Worm (Caenorhabditis elegans) whole organism, L1 larva: ENCODE measurements around the gene ung-1.

ENCODE experiments used
- aly-2 ChIP-seq: fragments of 150-350 bp; optimal IDR thresholded peaks from 2 replicates; lab custom pipeline; 2014; ENCODE audit warnings: missing biosample characterization, missing genetic modification characterization
- efl-3 ChIP-seq: fragments of 200-800 bp; sonication (Bioruptor generic); optimal IDR thresholded peaks from 2 replicates; lab custom pipeline; 2018; ENCODE audit warnings: mild to moderate bottlenecking, missing genetic modification characterization, missing compliant biosample characterization
- fos-1 ChIP-seq: fragments of 150-350 bp; optimal IDR thresholded peaks from 2 replicates; lab custom pipeline; 2014; ENCODE audit warnings: missing biosample characterization, missing genetic modification characterization
- isw-1 ChIP-seq: fragments of 200-800 bp; sonication (Bioruptor generic); IDR thresholded peaks from 2 replicates; pipeline ENCODE4 v1.3.6; 2022; ENCODE audit warnings: missing genetic modification characterization, missing compliant biosample characterization
- nhr-12 ChIP-seq: sonication (generic microtip); optimal IDR thresholded peaks from 2 replicates; lab custom pipeline; 2017; ENCODE audit warnings: missing biosample characterization, missing genetic modification characterization
- nhr-28 ChIP-seq: fragments of 150-350 bp; optimal IDR thresholded peaks from 2 replicates; lab custom pipeline; 2014; ENCODE audit warnings: missing biosample characterization, missing genetic modification characterization
- nhr-77 ChIP-seq: fragments of 150-350 bp; optimal IDR thresholded peaks from 2 replicates; lab custom pipeline; 2014; ENCODE audit warnings: missing biosample characterization, missing genetic modification characterization
- pag-3 ChIP-seq: sonication (generic microtip); optimal IDR thresholded peaks from 2 replicates; lab custom pipeline; 2017; ENCODE audit warnings: missing genetic modification characterization, mild to moderate bottlenecking, missing compliant biosample characterization, antibody characterized with exemption, borderline replicate concordance; ENCODE audit not compliant: insufficient read depth
- pax-3 ChIP-seq: fragments of 200-800 bp; sonication (Bioruptor generic); optimal IDR thresholded peaks from 2 replicates; lab custom pipeline; 2018; ENCODE audit warnings: mild to moderate bottlenecking, missing genetic modification characterization, moderate library complexity, missing compliant biosample characterization
- snpc-4 ChIP-seq: fragments of 150-350 bp; optimal IDR thresholded peaks from 2 replicates; lab custom pipeline; 2014; ENCODE audit warnings: missing biosample characterization, missing genetic modification characterization
- sptf-1 ChIP-seq: fragments of 150-350 bp; optimal IDR thresholded peaks from 2 replicates; lab custom pipeline; 2014; ENCODE audit warnings: missing biosample characterization, missing genetic modification characterization
- zag-1 ChIP-seq: fragments of 150-350 bp; optimal IDR thresholded peaks from 2 replicates; lab custom pipeline; 2014; ENCODE audit warnings: missing biosample characterization, missing genetic modification characterization

- TF ChIP-seq snpc-4 (tag; lab: Kevin White, UChicago) (no peak), pax-3 (tag; lab: Kevin White, UChicago) (no peak), nhr-28 (no peak), pag-3 (tag; lab: Kevin White, UChicago) (no peak), aly-2 (tag; lab: Kevin White, UChicago) (no peak), nhr-12 (tag; lab: Kevin White, UChicago) (no peak), nhr-77 (tag; lab: Kevin White, UChicago) (no peak), fos-1 (tag; lab: Kevin White, UChicago) (no peak), zag-1 (no peak), sptf-1 (no peak), isw-1 (GFP tag; lab: Robert Waterston, UW) (no peak), efl-3 (GFP tag; lab: Kevin White, UChicago) (no peak)
These were observed 40.4 kb downstream of the ung-1 start, which contains the start of gene dolk-1 for ce11 chrIII:11933539-11933938.
